Worm (Caenorhabditis elegans): ENCODE measurements around the gene R07E5.17.

Gene R07E5.17

ce11 chrIII:4449357-4449756 lies 45.1 kb upstream of the R07E5.17 start (continued):
- TF ChIP-seq ztf-28 (GFP tag; IDR thresholded peaks at IDR 0.05) (0 out of 2 replicates have a peak, but pooled peaks have one; percentile 36), B0261.1 (tag; optimal IDR thresholded peaks at IDR 0.05) (peak; percentile 71), F33H1.4 (GFP tag; IDR thresholded peaks at IDR 0.05) (peak; percentile 27; the same call in 1 of the 2 replicates), mes-4 (tag; optimal IDR thresholded peaks at IDR 0.05) (peak; percentile 57), F49E8.2 (tag; optimal IDR thresholded peaks at IDR 0.05; ENCODE audit: insufficient read depth) (peak; percentile 62), cebp-1 (GFP tag; IDR thresholded peaks at IDR 0.05) (no peak), cebp-1 (tag; optimal IDR thresholded peaks at IDR 0.05) (no peak), lin-54 (GFP tag; optimal IDR thresholded peaks at IDR 0.05) (peak; percentile 41), die-1 (tag; optimal IDR thresholded peaks at IDR 0.05) (peak; percentile 38), xnd-1 (tag; optimal IDR thresholded peaks at IDR 0.05) (no peak), bed-2 (GFP tag; IDR thresholded peaks at IDR 0.05) (no peak), sea-2 (GFP tag; IDR thresholded peaks at IDR 0.05) (no peak)

ce11 chrIII:4448029-4448428 lies 43.8 kb upstream of the R07E5.17 start:
- TF ChIP-seq unc-62 (GFP tag; optimal IDR thresholded peaks at IDR 0.05) (peak; percentile 92), lin-35 (GFP tag; optimal IDR thresholded peaks at IDR 0.05) (no peak), ztf-26 (tag; optimal IDR thresholded peaks at IDR 0.05) (no peak), mxl-1 (tag; optimal IDR thresholded peaks at IDR 0.05) (no peak), bed-1 (GFP tag; IDR thresholded peaks at IDR 0.05) (no peak), atf-7 (tag; optimal IDR thresholded peaks at IDR 0.05) (no peak)

ce11 chrIII:4444492-4444891 lies 40.3 kb upstream of the R07E5.17 start:
- TF ChIP-seq F39B2.1 (GFP tag; IDR thresholded peaks at IDR 0.05) (no peak), lsy-27 (tag; optimal IDR thresholded peaks at IDR 0.05; ENCODE audit: borderline replicate concordance, insufficient read depth) (no peak), xnd-1 (tag; optimal IDR thresholded peaks at IDR 0.05) (no peak), cebp-2 (GFP tag; IDR thresholded peaks at IDR 0.05) (no peak), tbp1 (GFP tag; optimal IDR thresholded peaks at IDR 0.05) (no peak), let-526 (GFP tag; IDR thresholded peaks at IDR 0.05) (no peak), ceh-100 (GFP tag; IDR thresholded peaks at IDR 0.05) (no peak), him-1 (tag; optimal IDR thresholded peaks at IDR 0.05) (no peak), F22D6.2 (tag; optimal IDR thresholded peaks at IDR 0.05) (no peak)

- TF ChIP-seq ztf-26 (tag; optimal IDR thresholded peaks at IDR 0.05) (no peak), ceh-58 (GFP tag; IDR thresholded peaks at IDR 0.05) (no peak), ama-1 (optimal IDR thresholded peaks at IDR 0.05) (no peak), ama-1 (GFP tag; optimal IDR thresholded peaks at IDR 0.05) (no peak), ceh-79 (tag; optimal IDR thresholded peaks at IDR 0.05) (no peak), attf-3 (GFP tag; conservative IDR thresholded peaks at IDR 0.05) (no peak), ceh-100 (GFP tag; IDR thresholded peaks at IDR 0.05) (no peak), Y56A3A.18 (GFP tag; IDR thresholded peaks at IDR 0.05) (no peak), pbrm-1 (GFP tag; IDR thresholded peaks at IDR 0.05) (no peak), xnd-1 (tag; optimal IDR thresholded peaks at IDR 0.05) (no peak), F23B12.7 (tag; optimal IDR thresholded peaks at IDR 0.05; ENCODE audit: insufficient read depth) (no peak), athp-1 (tag; optimal IDR thresholded peaks at IDR 0.05) (no peak), madf-10 (tag; optimal IDR thresholded peaks at IDR 0.05) (no peak), bed-2 (GFP tag; IDR thresholded peaks at IDR 0.05) (no peak), dpl-1 (GFP tag; optimal IDR thresholded peaks at IDR 0.05) (no peak)
These were observed 37.5 kb upstream of the R07E5.17 start, which contains the start of gene nex-3 for ce11 chrIII:4441781-4442180. Gene nex-3 (plus strand): TSS chrIII:4442081.

All from whole organism, young adult.